Worm (Caenorhabditis elegans): ENCODE data around the gene srx-47.

DNA sequence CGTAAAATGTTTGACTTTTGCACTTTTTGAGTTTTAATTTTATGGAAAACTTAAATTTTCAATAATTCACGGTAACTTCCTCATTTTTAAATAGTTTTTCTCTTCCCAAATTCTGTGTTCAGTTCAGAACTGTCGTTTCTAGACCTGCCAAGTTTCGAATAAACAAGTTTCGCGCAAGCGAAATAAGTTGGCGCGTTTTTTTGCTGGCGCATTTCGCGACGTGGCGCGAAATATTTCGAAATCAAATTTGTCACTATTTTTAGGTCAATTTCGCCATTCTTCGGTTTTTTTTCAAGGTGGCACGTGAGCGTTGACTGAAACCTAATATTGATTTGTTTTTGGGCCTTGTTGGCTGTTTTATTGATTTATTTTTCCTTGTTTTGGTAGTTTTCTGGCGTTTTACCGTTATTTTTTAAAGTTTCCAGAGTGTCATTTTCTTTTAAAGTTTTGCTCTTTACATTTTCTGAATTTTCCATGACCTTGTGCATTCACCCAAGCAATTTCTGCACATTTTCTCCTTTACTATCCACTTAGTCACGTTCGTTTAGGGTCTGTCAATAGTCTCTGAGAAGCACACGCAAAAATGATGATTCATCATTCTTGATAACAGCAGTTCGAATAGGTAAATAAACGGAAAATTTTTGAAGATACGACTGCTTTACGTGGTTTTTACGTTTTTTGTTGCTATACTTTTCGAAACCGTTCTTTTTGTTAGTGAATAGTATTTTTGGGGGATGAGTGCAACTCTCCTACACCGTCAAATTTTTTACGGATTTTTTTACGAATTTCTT, 32.9 kb downstream of the srx-47 start:
- peak; percentile 54 for TF ChIP-seq W03F9.2 (tag; optimal IDR thresholded peaks at IDR 0.05)
- TF ChIP-seq him-1 (tag; optimal IDR thresholded peaks at IDR 0.05): no peak
- no peak for TF ChIP-seq dao-5 (tag; optimal IDR thresholded peaks at IDR 0.05)
